Worm (Caenorhabditis elegans) whole organism, midembryonic: Measurements from ENCODE around the gene del-10.
A peak's percentile ranks its signal among the peaks of the same experiment; 100 is the strongest.

Source experiments
- T22C8.4 ChIP-seq: fragments of 200-800 bp; sonication (Bioruptor generic); IDR thresholded peaks from 2 replicates; pipeline ENCODE4 v1.3.6; 2022; ENCODE audit warnings: missing genetic modification characterization, missing compliant biosample characterization
- cog-1 ChIP-seq: sonication (generic microtip); optimal IDR thresholded peaks from 2 replicates; lab custom pipeline; 2016; ENCODE audit warnings: missing genetic modification characterization, missing compliant biosample characterization
- flt-1 ChIP-seq: fragments of 200-800 bp; sonication (Bioruptor generic); IDR thresholded peaks from 2 replicates; pipeline ENCODE4 v1.3.6; 2022; ENCODE audit warnings: missing genetic modification characterization, missing compliant biosample characterization
- klf-2 ChIP-seq: fragments of 200-800 bp; sonication (Bioruptor generic); conservative IDR thresholded peaks from 2 replicates; pipeline ENCODE4 v1.3.6; 2022; ENCODE audit warnings: missing genetic modification reagents, missing genetic modification characterization, missing compliant biosample characterization
- med-1 ChIP-seq: sonication (generic microtip); optimal IDR thresholded peaks from 2 replicates; lab custom pipeline; 2017; ENCODE audit warnings: missing genetic modification characterization, mild to moderate bottlenecking, missing compliant biosample characterization, antibody characterized with exemption, missing genetic modification reagents; ENCODE audit not compliant: insufficient read depth
- ref-1 ChIP-seq: fragments of 200-800 bp; sonication (Bioruptor generic); conservative IDR thresholded peaks from 2 replicates; pipeline ENCODE4 v1.3.6; 2022; ENCODE audit warnings: missing genetic modification reagents, missing genetic modification characterization, missing compliant biosample characterization
- tab-1 ChIP-seq: fragments of 200-800 bp; sonication (Bioruptor generic); IDR thresholded peaks from 2 replicates; pipeline ENCODE4 v1.3.6; 2022; ENCODE audit warnings: missing genetic modification characterization, missing compliant biosample characterization
- ztf-23 ChIP-seq: fragments of 200-800 bp; sonication (Bioruptor generic); IDR thresholded peaks from 2 replicates; pipeline ENCODE4 v1.3.6; 2022; ENCODE audit warnings: missing genetic modification reagents, missing genetic modification characterization, missing compliant biosample characterization
- ztf-29 ChIP-seq: fragments of 200-800 bp; sonication (Bioruptor generic); IDR thresholded peaks from 2 replicates; pipeline ENCODE4 v1.3.6; 2022; ENCODE audit warnings: missing genetic modification reagents, missing genetic modification characterization, missing compliant biosample characterization

del-10 gene

ce11 chrII:6482102-6482501 is at the start of gene del-10:
del-10 (minus strand) TSS chrII:6482125.
- TF ChIP-seq cog-1 = no peak
- no peak for TF ChIP-seq ref-1 (GFP tag; lab: Robert Waterston, UW)
- TF ChIP-seq ztf-29 (GFP tag; lab: Robert Waterston, UW) = no peak
- no peak for TF ChIP-seq flt-1
- no peak for TF ChIP-seq T22C8.4 (GFP tag; lab: Robert Waterston, UW)
- TF ChIP-seq med-1 = no peak
- no peak for TF ChIP-seq tab-1 (GFP tag; lab: Robert Waterston, UW)
- TF ChIP-seq ztf-23 (GFP tag; lab: Robert Waterston, UW) = no peak
- no peak for TF ChIP-seq klf-2 (GFP tag; lab: Robert Waterston, UW)

DNA sequence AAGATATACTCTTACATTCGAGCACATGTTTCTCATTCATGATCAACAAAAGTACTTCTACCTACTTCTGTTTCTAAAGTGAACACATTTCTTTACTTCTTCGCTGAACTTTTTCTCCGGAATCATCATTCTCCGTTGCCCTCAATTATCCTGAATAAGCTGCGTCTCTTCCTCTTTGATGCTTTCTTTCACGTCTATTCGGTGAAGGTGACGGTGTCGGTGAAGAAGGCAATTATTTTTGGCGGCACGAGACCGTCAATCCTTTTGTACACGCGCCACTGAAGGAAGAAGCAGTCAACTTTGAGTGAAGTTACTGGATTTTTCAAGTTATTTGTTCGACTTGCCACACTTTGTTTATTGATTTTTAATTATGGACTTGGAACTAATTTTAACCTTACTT is 49.6 kb upstream of the del-10 start, which contains the start of gene abch-1:
Gene abch-1, minus strand, starts transcription at position 101 of the 400 bp plus-strand sequence.
- TF ChIP-seq med-1 (no peak), tab-1 (GFP tag; lab: Robert Waterston, UW) (no peak), flt-1 (no peak), ztf-29 (GFP tag; lab: Robert Waterston, UW) (no peak), ref-1 (GFP tag; lab: Robert Waterston, UW) (no peak), cog-1 (no peak)

- TF ChIP-seq klf-2 (GFP tag; lab: Robert Waterston, UW) = no peak
- no peak for TF ChIP-seq ref-1 (GFP tag; lab: Robert Waterston, UW)
- no peak for TF ChIP-seq flt-1
- no peak for TF ChIP-seq cog-1
- TF ChIP-seq ztf-23 (GFP tag; lab: Robert Waterston, UW) = no peak
Measured at ce11 chrII:6528629-6529028, 46.7 kb upstream of the del-10 start, which contains the start of gene C56E6.4. C56E6.4 (minus strand) TSS chrII:6528729.

- TF ChIP-seq klf-2 (GFP tag; lab: Robert Waterston, UW) (no peak), ztf-29 (GFP tag; lab: Robert Waterston, UW) (no peak), med-1 (no peak), flt-1 (no peak), cog-1 (no peak), ztf-23 (GFP tag; lab: Robert Waterston, UW) (no peak), tab-1 (GFP tag; lab: Robert Waterston, UW) (no peak)
Measured at ce11 chrII:6526136-6526684, 44.3 kb upstream of the del-10 start.

- TF ChIP-seq ztf-29 (GFP tag; lab: Robert Waterston, UW) = no peak
Measured at ce11 chrII:6524501-6524977, 42.6 kb upstream of the del-10 start, which contains the start of gene C56E6.2. C56E6.2 (plus strand) TSS chrII:6524927.

ce11 chrII:6523940-6524339 is 42.0 kb upstream of the del-10 start:
- TF ChIP-seq ref-1 (GFP tag; lab: Robert Waterston, UW) = no peak
- TF ChIP-seq ztf-23 (GFP tag; lab: Robert Waterston, UW) = no peak
- no peak for TF ChIP-seq klf-2 (GFP tag; lab: Robert Waterston, UW)
- TF ChIP-seq cog-1 = no peak
- TF ChIP-seq med-1 = no peak
- TF ChIP-seq flt-1 = no peak
- no peak for TF ChIP-seq ztf-29 (GFP tag; lab: Robert Waterston, UW)
- TF ChIP-seq T22C8.4 (GFP tag; lab: Robert Waterston, UW) = no peak

- TF ChIP-seq cog-1 (peak; percentile 51), flt-1 (peak; percentile 70), ref-1 (GFP tag; lab: Robert Waterston, UW) (no peak), ztf-23 (GFP tag; lab: Robert Waterston, UW) (0 out of 2 replicates have a peak, but pooled peaks have one; percentile 69), T22C8.4 (GFP tag; lab: Robert Waterston, UW) (no peak), klf-2 (GFP tag; lab: Robert Waterston, UW) (no peak), tab-1 (GFP tag; lab: Robert Waterston, UW) (0 out of 2 replicates have a peak, but pooled peaks have one; percentile 47), med-1 (no peak), ztf-29 (GFP tag; lab: Robert Waterston, UW) (no peak)
Measured at ce11 chrII:6522622-6523254, 40.8 kb upstream of the del-10 start.

DNA sequence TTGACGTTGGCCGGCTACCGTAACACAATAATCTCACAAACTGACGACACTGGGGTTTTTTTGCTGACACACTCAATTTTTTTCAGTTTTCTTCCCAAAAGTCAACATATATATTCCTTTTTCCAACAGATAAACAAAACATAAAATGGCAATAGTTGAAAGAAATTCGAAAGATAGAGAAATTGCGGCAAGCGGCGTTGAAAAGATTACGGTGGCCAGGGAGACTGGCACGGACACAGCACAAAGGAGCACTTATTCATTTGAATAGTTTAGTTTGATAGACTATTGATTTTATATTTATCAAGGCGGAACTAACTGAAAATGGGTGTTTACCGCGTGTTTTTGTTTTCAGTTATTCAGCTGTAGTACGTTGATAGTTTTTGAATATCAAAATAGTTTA is 39.4 kb upstream of the del-10 start, which contains the start of gene toe-2:
Gene toe-2, minus strand, starts transcription at position 70 of the 400 bp plus-strand sequence.
- TF ChIP-seq klf-2 (GFP tag; lab: Robert Waterston, UW) (no peak), T22C8.4 (GFP tag; lab: Robert Waterston, UW) (no peak), cog-1 (no peak), tab-1 (GFP tag; lab: Robert Waterston, UW) (no peak), ref-1 (GFP tag; lab: Robert Waterston, UW) (no peak), med-1 (no peak), flt-1 (no peak), ztf-23 (GFP tag; lab: Robert Waterston, UW) (no peak), ztf-29 (GFP tag; lab: Robert Waterston, UW) (no peak)

DNA sequence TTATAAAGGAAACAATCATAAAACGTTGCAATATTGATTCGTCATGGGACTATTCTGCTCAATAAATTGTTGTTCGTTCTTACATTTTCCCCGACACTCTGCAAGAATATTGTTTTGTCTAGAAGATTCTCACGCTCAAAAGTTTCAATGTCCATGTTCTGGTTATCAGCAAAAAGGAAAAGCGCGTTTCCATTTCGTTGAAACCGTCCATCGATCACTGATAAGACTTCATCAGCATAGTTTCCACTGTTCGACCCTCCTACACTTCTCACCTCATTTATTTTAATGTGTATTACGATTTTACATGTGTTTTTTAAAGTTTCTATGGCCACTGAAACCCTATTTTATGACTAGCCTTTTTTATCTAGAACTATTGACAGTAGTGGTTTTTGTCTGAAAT is 38.2 kb upstream of the del-10 start:
- TF ChIP-seq ref-1 (GFP tag; lab: Robert Waterston, UW) (no peak), T22C8.4 (GFP tag; lab: Robert Waterston, UW) (no peak), klf-2 (GFP tag; lab: Robert Waterston, UW) (no peak)

- no peak for TF ChIP-seq T22C8.4 (GFP tag; lab: Robert Waterston, UW)
- no peak for TF ChIP-seq ztf-29 (GFP tag; lab: Robert Waterston, UW)
- no peak for TF ChIP-seq ref-1 (GFP tag; lab: Robert Waterston, UW)
- TF ChIP-seq med-1 = no peak
- TF ChIP-seq cog-1 = no peak
Measured at ce11 chrII:6519703-6520102, 37.8 kb upstream of the del-10 start.
